Worm (Caenorhabditis elegans): ENCODE measurements around the gene lec-6.

Gene lec-6

ce11 chrIII:614447-614846 lies 14.3 kb upstream of the lec-6 start, which contains the start of gene T19C3.3:
Gene T19C3.3 (minus strand): TSS chrIII:614547.
- TF ChIP-seq nfya-1 (tag; optimal IDR thresholded peaks at IDR 0.05; ENCODE audit: insufficient read depth) (no peak), daf-12 (tag; optimal IDR thresholded peaks at IDR 0.05) (no peak), elt-3 (tag; optimal IDR thresholded peaks at IDR 0.05) (no peak), elt-2 (tag; optimal IDR thresholded peaks at IDR 0.05) (no peak), unc-62 (GFP tag; optimal IDR thresholded peaks at IDR 0.05) (no peak), sea-2 (GFP tag; optimal IDR thresholded peaks at IDR 0.05) (no peak), ceh-28 (tag; optimal IDR thresholded peaks at IDR 0.05) (no peak), tbx-2 (tag; optimal IDR thresholded peaks at IDR 0.05) (no peak), nhr-67 (tag; optimal IDR thresholded peaks at IDR 0.05) (no peak), ama-1 (optimal IDR thresholded peaks at IDR 0.05) (no peak), fkh-2 (tag; optimal IDR thresholded peaks at IDR 0.05) (no peak), ZK546.5 (tag; optimal IDR thresholded peaks at IDR 0.05) (no peak)

ce11 chrIII:612759-613158 lies 12.6 kb upstream of the lec-6 start:
- no peak for TF ChIP-seq elt-1 (tag; optimal IDR thresholded peaks at IDR 0.05)
- TF ChIP-seq zag-1 (tag; optimal IDR thresholded peaks at IDR 0.05): no peak
- no peak for TF ChIP-seq ama-1 (optimal IDR thresholded peaks at IDR 0.05)
- no peak for TF ChIP-seq pha-4 (tag; optimal IDR thresholded peaks at IDR 0.05)
- no peak for TF ChIP-seq nhr-11 (tag; optimal IDR thresholded peaks at IDR 0.05)
- no peak for TF ChIP-seq mml-1 (tag; optimal IDR thresholded peaks at IDR 0.05)
- no peak for TF ChIP-seq hmg-11 (tag; optimal IDR thresholded peaks at IDR 0.05)
- no peak for TF ChIP-seq tbx-2 (tag; optimal IDR thresholded peaks at IDR 0.05)
- no peak for TF ChIP-seq sea-2 (GFP tag; optimal IDR thresholded peaks at IDR 0.05)
- no peak for TF ChIP-seq ztf-4 (tag; optimal IDR thresholded peaks at IDR 0.05)
- TF ChIP-seq nhr-25 (tag; optimal IDR thresholded peaks at IDR 0.05): no peak
- TF ChIP-seq pqm-1 (tag; optimal IDR thresholded peaks at IDR 0.05): no peak
- no peak for TF ChIP-seq ztf-11 (tag; optimal IDR thresholded peaks at IDR 0.05)
- no peak for TF ChIP-seq nhr-76 (tag; optimal IDR thresholded peaks at IDR 0.05)
- TF ChIP-seq ceh-28 (tag; optimal IDR thresholded peaks at IDR 0.05): no peak
- no peak for TF ChIP-seq fkh-10 (GFP tag; optimal IDR thresholded peaks at IDR 0.05)
- no peak for TF ChIP-seq elt-3 (tag; optimal IDR thresholded peaks at IDR 0.05)
- TF ChIP-seq nfya-1 (tag; optimal IDR thresholded peaks at IDR 0.05; ENCODE audit: insufficient read depth): no peak
- TF ChIP-seq lin-15B (tag; optimal IDR thresholded peaks at IDR 0.05): no peak

- no peak for TF ChIP-seq fkh-10 (GFP tag; optimal IDR thresholded peaks at IDR 0.05)
Measured at ce11 chrIII:611900-612299, 11.7 kb upstream of the lec-6 start.

- no peak for TF ChIP-seq tbx-2 (tag; optimal IDR thresholded peaks at IDR 0.05)
- TF ChIP-seq lin-39 (tag; optimal IDR thresholded peaks at IDR 0.05): no peak
- TF ChIP-seq ceh-82 (tag; optimal IDR thresholded peaks at IDR 0.05): no peak
- no peak for TF ChIP-seq egl-27 (tag; optimal IDR thresholded peaks at IDR 0.05)
- TF ChIP-seq jun-1 (tag; optimal IDR thresholded peaks at IDR 0.05): no peak
- no peak for TF ChIP-seq unc-62 (GFP tag; optimal IDR thresholded peaks at IDR 0.05)
Measured at ce11 chrIII:609549-609948, 9.4 kb upstream of the lec-6 start, which contains the start of gene best-17. Gene best-17 (minus strand): TSS chrIII:609649.

ce11 chrIII:605415-606054 lies 5.4 kb upstream of the lec-6 start, which contains the start of the genes Y55B1AR.4 and ttr-7:
Gene Y55B1AR.4 (minus strand): TSS chrIII:605515.
Gene ttr-7 (plus strand): TSS chrIII:606004.
- TF ChIP-seq mml-1 (tag; optimal IDR thresholded peaks at IDR 0.05) (no peak), skn-1 (tag; optimal IDR thresholded peaks at IDR 0.05) (no peak), nhr-11 (tag; optimal IDR thresholded peaks at IDR 0.05) (no peak), fkh-10 (GFP tag; optimal IDR thresholded peaks at IDR 0.05) (no peak), daf-12 (tag; optimal IDR thresholded peaks at IDR 0.05) (no peak), ceh-9 (tag; optimal IDR thresholded peaks at IDR 0.05) (no peak), nhr-43 (tag; optimal IDR thresholded peaks at IDR 0.05; ENCODE audit: poor library complexity, severe bottlenecking) (no peak), pqm-1 (tag; optimal IDR thresholded peaks at IDR 0.05) (no peak), zag-1 (tag; optimal IDR thresholded peaks at IDR 0.05) (no peak), nhr-76 (tag; optimal IDR thresholded peaks at IDR 0.05) (no peak), lsy-12 (tag; optimal IDR thresholded peaks at IDR 0.05) (no peak)

All from whole organism, L3 larva.